Worm (Caenorhabditis elegans) whole organism, L4 larva: ENCODE measurements around the gene R160.14.

Experiments
- F10B5.3 ChIP-seq: sonication (generic microtip); optimal IDR thresholded peaks from 2 replicates; lab custom pipeline; 2016; ENCODE audit warnings: mild to moderate bottlenecking, missing genetic modification characterization, missing compliant biosample characterization
- F26F4.8 ChIP-seq: fragments of 200-800 bp; sonication (Bioruptor generic); conservative IDR thresholded peaks from 2 replicates; pipeline ENCODE4 v1.3.6; 2022; ENCODE audit warnings: missing genetic modification characterization, missing compliant biosample characterization
- F44E2.7 ChIP-seq: fragments of 200-800 bp; sonication (Bioruptor generic); IDR thresholded peaks from 2 replicates; pipeline ENCODE4 v2.1.2; 2022; ENCODE audit warnings: missing genetic modification characterization, missing compliant biosample characterization
- R02D3.7 ChIP-seq: fragments of 150-350 bp; sonication (generic microtip); optimal IDR thresholded peaks from 3 replicates; lab custom pipeline; 2014; ENCODE audit warnings: missing biosample characterization, missing genetic modification characterization
- Y105C5A.15 ChIP-seq: fragments of 200-800 bp; sonication (Bioruptor generic); IDR thresholded peaks from 2 replicates; pipeline ENCODE4 v1.3.6; 2022; ENCODE audit warnings: missing genetic modification characterization, missing compliant biosample characterization
- ceh-28 ChIP-seq: fragments of 150-350 bp; optimal IDR thresholded peaks from 2 replicates; lab custom pipeline; 2014; ENCODE audit warnings: missing biosample characterization, missing genetic modification reagents, missing genetic modification characterization
- ceh-44 ChIP-seq: fragments of 200-800 bp; sonication (Bioruptor generic); IDR thresholded peaks from 2 replicates; pipeline ENCODE4 v1.3.6; 2022; ENCODE audit warnings: missing genetic modification reagents, missing genetic modification characterization, missing compliant biosample characterization
- ceh-62 ChIP-seq: sonication (generic microtip); optimal IDR thresholded peaks from 2 replicates; lab custom pipeline; 2017; ENCODE audit warnings: missing biosample characterization, missing genetic modification characterization
- cey-2 ChIP-seq: sonication (generic microtip); optimal IDR thresholded peaks from 3 replicates; lab custom pipeline; 2017; ENCODE audit warnings: missing genetic modification characterization, mild to moderate bottlenecking, missing compliant biosample characterization, antibody characterized with exemption, borderline replicate concordance; ENCODE audit not compliant: insufficient read depth
- daf-16 ChIP-seq, 3 experiments: sonication (generic microtip); optimal IDR thresholded peaks; 2 replicates each; lab custom pipeline; 2016 to 2017; ENCODE audit warnings: missing genetic modification characterization in 3 of 3, missing genetic modification reagents in 3 of 3, mild to moderate bottlenecking in 2 of 3, missing compliant biosample characterization in 2 of 3, missing biosample characterization in 1 of 3, moderate library complexity in 1 of 3
- daf-19 ChIP-seq: fragments of 200-800 bp; sonication (Bioruptor generic); conservative IDR thresholded peaks from 2 replicates; pipeline ENCODE4 v1.3.6; 2022; ENCODE audit warnings: missing genetic modification characterization, missing compliant biosample characterization
- daf-8 ChIP-seq: fragments of 200-800 bp; sonication (Bioruptor generic); IDR thresholded peaks from 2 replicates; pipeline ENCODE4 v1.3.6; 2022; ENCODE audit warnings: missing genetic modification characterization, missing compliant biosample characterization
- dmd-6 ChIP-seq: fragments of 200-800 bp; sonication (Bioruptor generic); IDR thresholded peaks from 2 replicates; pipeline ENCODE4 v1.3.6; 2022; ENCODE audit warnings: missing genetic modification reagents, missing genetic modification characterization, missing compliant biosample characterization
- dmd-8 ChIP-seq: fragments of 200-800 bp; sonication (Bioruptor generic); IDR thresholded peaks from 2 replicates; pipeline ENCODE4 v1.3.6; 2022; ENCODE audit warnings: missing genetic modification characterization, missing compliant biosample characterization
- dpl-1 ChIP-seq: fragments of 150-350 bp; optimal IDR thresholded peaks from 2 replicates; lab custom pipeline; 2014; ENCODE audit warnings: missing biosample characterization, missing genetic modification reagents, missing genetic modification characterization
- fkh-10 ChIP-seq: fragments of 150-350 bp; optimal IDR thresholded peaks from 2 replicates; lab custom pipeline; 2014; ENCODE audit warnings: missing biosample characterization, missing genetic modification reagents, missing genetic modification characterization
- fos-1 ChIP-seq: fragments of 150-350 bp; optimal IDR thresholded peaks from 2 replicates; lab custom pipeline; 2014; ENCODE audit warnings: missing biosample characterization, missing genetic modification characterization
- hif-1 ChIP-seq, 2 experiments: sonication (generic microtip); optimal IDR thresholded peaks; 2 replicates each; lab custom pipeline; 2016 to 2017; ENCODE audit warnings: missing compliant biosample characterization in 2 of 2, missing genetic modification characterization in 2 of 2, missing genetic modification reagents in 2 of 2, missing genotype in 2 of 2, mild to moderate bottlenecking in 1 of 2
- hlh-11 ChIP-seq: fragments of 200-800 bp; sonication (Bioruptor generic); optimal IDR thresholded peaks from 2 replicates; lab custom pipeline; 2018; ENCODE audit warnings: mild to moderate bottlenecking, missing genetic modification characterization, missing compliant biosample characterization
- hlh-30 ChIP-seq: sonication (generic microtip); optimal IDR thresholded peaks from 2 replicates; lab custom pipeline; 2017; ENCODE audit warnings: antibody characterized with exemption, mild to moderate bottlenecking, missing genetic modification characterization, missing compliant biosample characterization; ENCODE audit not compliant: insufficient read depth
- jun-1 ChIP-seq: fragments of 150-350 bp; optimal IDR thresholded peaks from 2 replicates; lab custom pipeline; 2014; ENCODE audit warnings: missing biosample characterization, missing genetic modification reagents, missing genetic modification characterization
- lim-7 ChIP-seq: fragments of 200-800 bp; sonication (Bioruptor generic); IDR thresholded peaks from 2 replicates; pipeline ENCODE4 v1.3.6; 2022; ENCODE audit warnings: missing genetic modification characterization, missing compliant biosample characterization
- lin-1 ChIP-seq: fragments of 200-800 bp; sonication (Bioruptor generic); IDR thresholded peaks from 2 replicates; pipeline ENCODE4 v1.3.6; 2022; ENCODE audit warnings: missing genetic modification reagents, missing genetic modification characterization, missing compliant biosample characterization
- lin-13 ChIP-seq: fragments of 150-350 bp; optimal IDR thresholded peaks from 2 replicates; lab custom pipeline; 2014; ENCODE audit warnings: missing biosample characterization, missing genetic modification reagents, missing genetic modification characterization
- lsy-2 ChIP-seq, 2 experiments: fragments of 150-350 bp in 1 of 2; sonication (generic microtip) in 1 of 2; optimal IDR thresholded peaks; 2 replicates each; lab custom pipeline; 2014 to 2017; ENCODE audit warnings: missing biosample characterization in 2 of 2, missing genetic modification characterization in 2 of 2
- madf-5 ChIP-seq, 2 experiments: fragments of 200-800 bp; sonication (Bioruptor generic); IDR thresholded peaks; 2 replicates each; pipeline ENCODE4 v1.3.6; 2022; ENCODE audit warnings: missing compliant biosample characterization in 2 of 2, missing genetic modification characterization in 2 of 2
- mdt-29 ChIP-seq: fragments of 200-800 bp; sonication (Bioruptor generic); IDR thresholded peaks from 2 replicates; pipeline ENCODE4 v1.3.6; 2022; ENCODE audit warnings: missing genetic modification reagents, missing genetic modification characterization, missing compliant biosample characterization
- mep-1 ChIP-seq: fragments of 150-350 bp; sonication (generic microtip); optimal IDR thresholded peaks from 3 replicates; lab custom pipeline; 2014; ENCODE audit warnings: missing biosample characterization, missing genetic modification characterization
- nhr-10 ChIP-seq: fragments of 150-350 bp; optimal IDR thresholded peaks from 2 replicates; lab custom pipeline; 2014; ENCODE audit warnings: missing biosample characterization, missing genetic modification characterization
- nhr-11 ChIP-seq: fragments of 150-350 bp; optimal IDR thresholded peaks from 2 replicates; lab custom pipeline; 2014; ENCODE audit warnings: missing biosample characterization, missing genetic modification characterization
- nhr-25 ChIP-seq: sonication (generic microtip); optimal IDR thresholded peaks from 2 replicates; lab custom pipeline; 2017; ENCODE audit warnings: missing genetic modification characterization, mild to moderate bottlenecking, missing compliant biosample characterization, antibody characterized with exemption, moderate library complexity, borderline replicate concordance; ENCODE audit not compliant: insufficient read depth
- nhr-6 ChIP-seq: fragments of 150-350 bp; optimal IDR thresholded peaks from 2 replicates; lab custom pipeline; 2014; ENCODE audit warnings: missing biosample characterization, missing genetic modification characterization
- nhr-77 ChIP-seq: fragments of 150-350 bp; optimal IDR thresholded peaks from 2 replicates; lab custom pipeline; 2014; ENCODE audit warnings: missing biosample characterization, missing genetic modification characterization
- php-3 ChIP-seq: fragments of 200-800 bp; sonication (Bioruptor generic); IDR thresholded peaks from 2 replicates; pipeline ENCODE4 v1.3.6; 2022; ENCODE audit warnings: missing genetic modification reagents, missing genetic modification characterization, missing compliant biosample characterization
- saeg-2 ChIP-seq: fragments of 200-800 bp; sonication (Bioruptor generic); IDR thresholded peaks from 2 replicates; pipeline ENCODE4 v1.3.6; 2022; ENCODE audit warnings: missing genetic modification reagents, missing genetic modification characterization, missing compliant biosample characterization
- snpc-1.2 ChIP-seq: fragments of 200-800 bp; sonication (Bioruptor generic); IDR thresholded peaks from 2 replicates; pipeline ENCODE4 v1.3.6; 2022; ENCODE audit warnings: missing genetic modification reagents, missing genetic modification characterization, missing compliant biosample characterization
- spr-1 ChIP-seq: sonication (generic microtip); optimal IDR thresholded peaks from 2 replicates; lab custom pipeline; 2016; ENCODE audit warnings: mild to moderate bottlenecking, missing genetic modification characterization, missing compliant biosample characterization
- tra-1 ChIP-seq: fragments of 200-800 bp; sonication (Bioruptor generic); IDR thresholded peaks from 2 replicates; pipeline ENCODE4 v1.3.6; 2022; ENCODE audit warnings: missing genetic modification reagents, missing genetic modification characterization, missing compliant biosample characterization
- unc-130 ChIP-seq: sonication (generic microtip); optimal IDR thresholded peaks from 2 replicates; lab custom pipeline; 2016; ENCODE audit warnings: missing genetic modification reagents, missing genetic modification characterization, missing compliant biosample characterization
- unc-62 ChIP-seq, 3 experiments: fragments of 150-350 bp in 1 of 3; sonication (generic microtip); optimal IDR thresholded peaks in 2 of 3; peaks in 1 of 3; 1 replicate in 1 of 3; 2 replicates in 2 of 3; lab custom pipeline; 2014 to 2017; ENCODE audit warnings: missing biosample characterization in 3 of 3, missing genetic modification characterization in 3 of 3, missing genetic modification reagents in 3 of 3, missing genotype in 1 of 3
- zag-1 ChIP-seq: fragments of 150-350 bp; optimal IDR thresholded peaks from 2 replicates; lab custom pipeline; 2014; ENCODE audit warnings: missing biosample characterization, missing genetic modification characterization
- zfp-3 ChIP-seq: fragments of 200-800 bp; sonication (Bioruptor generic); conservative IDR thresholded peaks from 2 replicates; pipeline ENCODE4 v1.3.6; 2022; ENCODE audit warnings: missing genetic modification reagents, missing genetic modification characterization, missing compliant biosample characterization
- zip-2 ChIP-seq: fragments of 150-350 bp; optimal IDR thresholded peaks from 2 replicates; lab custom pipeline; 2014; ENCODE audit warnings: missing biosample characterization, missing genetic modification characterization

Gene R160.14

DNA sequence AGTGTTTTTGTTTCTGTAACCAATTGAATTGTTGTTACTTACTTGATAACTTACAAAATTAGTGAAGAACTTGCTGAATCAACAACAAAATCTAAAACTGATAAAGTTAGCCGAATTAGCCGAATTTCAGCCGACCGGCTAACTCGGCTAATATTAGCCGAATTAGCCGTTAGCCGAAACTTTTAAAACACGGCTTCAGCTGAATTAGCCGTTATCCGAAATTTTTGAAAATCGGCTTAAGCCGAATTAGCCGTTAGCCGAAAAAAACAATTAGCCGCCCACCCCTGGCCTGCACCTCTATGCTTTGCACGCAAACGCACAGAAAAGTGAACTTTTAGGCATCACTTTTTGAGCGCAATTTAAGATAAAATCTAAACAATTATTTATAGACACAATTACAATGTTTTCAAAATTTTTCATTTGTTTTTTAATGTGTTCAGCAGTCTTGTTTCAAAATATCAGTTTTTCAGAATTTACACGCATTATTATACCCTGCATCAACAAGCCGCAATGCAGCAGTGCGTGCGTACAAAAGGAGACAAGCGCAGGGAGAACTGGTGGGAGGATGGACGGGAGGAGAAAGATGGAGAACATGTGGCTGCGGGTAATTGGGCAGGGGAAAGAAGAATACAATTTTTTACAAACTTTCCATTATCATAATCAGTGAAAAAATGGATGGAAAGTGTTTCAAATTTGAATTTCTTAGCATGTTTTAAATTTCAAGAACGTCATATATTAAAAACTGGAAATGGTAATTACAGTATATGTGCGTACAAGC lies 23.4 kb upstream of the R160.14 start (continued):
- TF ChIP-seq nhr-77 = peak; percentile 95
- TF ChIP-seq fos-1 = no peak
- TF ChIP-seq nhr-11 = no peak
- TF ChIP-seq daf-8 = no peak
- TF ChIP-seq hlh-11 = peak; percentile 83
- TF ChIP-seq mdt-29 (GFP tag; lab: Robert Waterston, UW) = no peak
- no peak for TF ChIP-seq R02D3.7 (tag; lab: Kevin White, UChicago)
- peak; percentile 84 for TF ChIP-seq nhr-6 (tag; lab: Kevin White, UChicago)
- no peak for TF ChIP-seq madf-5 (GFP tag; IDR thresholded peaks at IDR 0.05; lab: Robert Waterston, UW)
- TF ChIP-seq daf-16 (GFP tag; optimal IDR thresholded peaks at IDR 0.05; lab: Kevin White, UChicago) = peak; percentile 33 to 89
- peak; percentile 74 for TF ChIP-seq daf-16 (tag; optimal IDR thresholded peaks at IDR 0.05; lab: Kevin White, UChicago)
- TF ChIP-seq ceh-44 (GFP tag; lab: Robert Waterston, UW) = no peak
- peak in 1 of 2 experiments; percentile 83 for TF ChIP-seq lsy-2 (tag; optimal IDR thresholded peaks at IDR 0.05; lab: Kevin White, UChicago)
- no peak for TF ChIP-seq zag-1 (tag; lab: Kevin White, UChicago)
- peak; percentile 71 for TF ChIP-seq jun-1 (tag; lab: Kevin White, UChicago)
- TF ChIP-seq zip-2 (tag; lab: Kevin White, UChicago) = peak; percentile 64
- peak in 1 of 2 experiments; percentile 41 for TF ChIP-seq hif-1 (tag; optimal IDR thresholded peaks at IDR 0.05; lab: Kevin White, UChicago)
- TF ChIP-seq hlh-30 (tag; lab: Kevin White, UChicago) = peak; percentile 71
- no peak for TF ChIP-seq F44E2.7 (GFP tag; lab: Robert Waterston, UW)
- no peak for TF ChIP-seq Y105C5A.15
- TF ChIP-seq unc-130 (GFP tag; lab: Kevin White, UChicago) = no peak
- TF ChIP-seq fkh-10 (GFP tag; lab: Kevin White, UChicago) = peak; percentile 38
- TF ChIP-seq dpl-1 (GFP tag; lab: Kevin White, UChicago) = peak; percentile 44
- TF ChIP-seq dmd-8 (GFP tag; lab: Robert Waterston, UW) = no peak
- TF ChIP-seq lim-7 (GFP tag; lab: Robert Waterston, UW) = no peak
- TF ChIP-seq mep-1 = peak; percentile 91
- TF ChIP-seq unc-62 (GFP tag; optimal IDR thresholded peaks at IDR 0.05 in 1 of 2; lab: Kevin White, UChicago) = peak in 1 of 2 experiments; percentile 67
- no peak for TF ChIP-seq unc-62 (tag; optimal IDR thresholded peaks at IDR 0.05; lab: Kevin White, UChicago)
- TF ChIP-seq nhr-10 (tag; lab: Kevin White, UChicago) = peak; percentile 36
- peak; percentile 75 for TF ChIP-seq lin-13 (GFP tag; lab: Kevin White, UChicago)
- peak; percentile 66 for TF ChIP-seq dmd-6
- TF ChIP-seq daf-19 = no peak
- TF ChIP-seq tra-1 (GFP tag; lab: Robert Waterston, UW) = no peak
- no peak for TF ChIP-seq snpc-1.2 (GFP tag; lab: Robert Waterston, UW)
- no peak for TF ChIP-seq ceh-28 (tag; lab: Kevin White, UChicago)
- TF ChIP-seq cey-2 = no peak
- TF ChIP-seq saeg-2 (GFP tag; lab: Robert Waterston, UW) = no peak
- peak; percentile 80 for TF ChIP-seq F10B5.3 (tag; lab: Kevin White, UChicago)
- TF ChIP-seq zfp-3 (GFP tag; lab: Robert Waterston, UW) = peak; percentile 55; the same call in 1 of the 2 replicates
- TF ChIP-seq F26F4.8 (GFP tag; lab: Robert Waterston, UW) = no peak
- no peak for TF ChIP-seq ceh-62 (tag; lab: Kevin White, UChicago)
- TF ChIP-seq nhr-25 = no peak
- peak; percentile 60; the same call in 1 of the 2 replicates for TF ChIP-seq php-3 (GFP tag; lab: Robert Waterston, UW)
- TF ChIP-seq spr-1 (tag; lab: Kevin White, UChicago) = peak; percentile 84
- TF ChIP-seq lin-1 (GFP tag; lab: Robert Waterston, UW) = no peak; the same call in 1 of the 2 replicates
